Worm (Caenorhabditis elegans): ENCODE data around the gene F59B2.13.

F59B2.13 gene

DNA sequence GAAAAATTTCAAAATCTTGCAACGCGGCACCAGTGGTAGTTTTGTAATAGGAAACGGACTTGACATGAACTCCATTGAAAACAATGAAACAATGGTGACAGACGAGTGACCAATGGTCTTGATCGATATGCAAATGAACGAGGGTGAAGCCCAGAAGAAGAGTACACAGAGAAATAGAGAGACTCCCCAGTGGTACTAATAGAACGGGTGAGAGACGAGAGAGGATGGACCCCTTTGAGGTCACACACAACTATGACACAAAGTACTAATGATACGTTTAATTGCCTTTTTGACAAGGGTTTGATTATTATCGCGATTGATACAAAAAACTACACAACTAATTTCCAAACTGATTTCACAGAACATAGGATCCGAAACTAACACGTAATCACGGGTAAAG lies 16.8 kb downstream of the F59B2.13 start, which contains the start of gene F59B2.8:
TSS of gene F59B2.8 (minus strand) at position 151 of the 400 bp plus-strand sequence.
- TF ChIP-seq unc-98 (GFP tag; IDR thresholded peaks at IDR 0.05) (no peak), ceh-82 (tag; optimal IDR thresholded peaks at IDR 0.05) (no peak), nhr-19 (GFP tag; conservative IDR thresholded peaks at IDR 0.05) (no peak), unc-86 (tag; optimal IDR thresholded peaks at IDR 0.05) (no peak), ets-5 (GFP tag; IDR thresholded peaks at IDR 0.05) (no peak), sup-37 (GFP tag; optimal IDR thresholded peaks at IDR 0.05) (no peak), swsn-7 (tag; optimal IDR thresholded peaks at IDR 0.05) (no peak), ceh-8 (GFP tag; optimal IDR thresholded peaks at IDR 0.05) (no peak), nhr-77 (tag; optimal IDR thresholded peaks at IDR 0.05) (no peak), snpc-4 (tag; optimal IDR thresholded peaks at IDR 0.05) (no peak), fkh-4 (tag; optimal IDR thresholded peaks at IDR 0.05; ENCODE audit: borderline replicate concordance) (no peak), nhr-11 (tag; optimal IDR thresholded peaks at IDR 0.05) (no peak), F16B12.6 (tag; optimal IDR thresholded peaks at IDR 0.05) (no peak), aly-2 (tag; optimal IDR thresholded peaks at IDR 0.05) (no peak), fkh-10 (GFP tag; optimal IDR thresholded peaks at IDR 0.05) (no peak), skn-1 (tag; optimal IDR thresholded peaks at IDR 0.05) (no peak), mef-2 (tag; optimal IDR thresholded peaks at IDR 0.05) (no peak)

DNA sequence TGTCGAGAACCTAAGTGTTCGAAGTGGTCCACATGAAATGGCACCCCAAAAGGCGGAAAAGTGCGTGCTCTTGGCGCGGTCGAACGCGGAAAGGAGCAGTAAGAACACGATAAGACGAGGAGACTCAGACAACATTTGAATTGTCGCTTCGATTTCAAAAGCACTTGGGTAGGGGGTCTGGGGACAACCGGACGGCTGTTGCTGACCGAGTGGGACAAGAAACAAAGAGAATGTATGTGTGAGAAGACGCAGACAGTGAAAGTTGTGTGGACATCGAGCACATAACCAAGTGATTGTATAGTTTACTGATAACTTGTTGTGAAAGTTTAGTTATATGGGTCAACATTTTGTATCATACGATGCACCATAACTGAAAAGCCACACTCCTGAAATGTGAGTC lies 19.7 kb downstream of the F59B2.13 start:
- TF ChIP-seq unc-62 (GFP tag; optimal IDR thresholded peaks at IDR 0.05) (no peak), ztf-11 (tag; optimal IDR thresholded peaks at IDR 0.05) (no peak), lin-14 (GFP tag; optimal IDR thresholded peaks at IDR 0.05) (peak; percentile 70), nhr-20 (tag; optimal IDR thresholded peaks at IDR 0.05) (no peak), xbp-1 (tag; optimal IDR thresholded peaks at IDR 0.05) (no peak), swsn-7 (tag; optimal IDR thresholded peaks at IDR 0.05) (no peak), nhr-84 (tag; optimal IDR thresholded peaks at IDR 0.05) (no peak), fkh-8 (tag; optimal IDR thresholded peaks at IDR 0.05) (no peak), ceh-88 (GFP tag; IDR thresholded peaks at IDR 0.05) (no peak), dpl-1 (GFP tag; optimal IDR thresholded peaks at IDR 0.05) (no peak), efl-3 (GFP tag; optimal IDR thresholded peaks at IDR 0.05) (no peak), grh-1 (GFP tag; IDR thresholded peaks at IDR 0.05) (no peak), lsy-2 (tag; optimal IDR thresholded peaks at IDR 0.05) (peak in 1 of 2 experiments; percentile 21), nhr-237 (tag; optimal IDR thresholded peaks at IDR 0.05) (no peak), fkh-4 (tag; optimal IDR thresholded peaks at IDR 0.05; ENCODE audit: borderline replicate concordance) (no peak), isw-1 (GFP tag; IDR thresholded peaks at IDR 0.05) (no peak), nhr-12 (tag; optimal IDR thresholded peaks at IDR 0.05) (no peak), lin-15B (tag; optimal IDR thresholded peaks at IDR 0.05) (no peak), zip-4 (GFP tag; optimal IDR thresholded peaks at IDR 0.05) (no peak), fkh-10 (GFP tag; optimal IDR thresholded peaks at IDR 0.05) (no peak), ceh-90 (tag; optimal IDR thresholded peaks at IDR 0.05) (no peak), lin-39 (tag; optimal IDR thresholded peaks at IDR 0.05) (no peak), elt-2 (tag; optimal IDR thresholded peaks at IDR 0.05) (peak; percentile 59), nhr-85 (tag) (no peak), lin-35 (GFP tag; optimal IDR thresholded peaks at IDR 0.05) (no peak), C16A3.4 (tag; optimal IDR thresholded peaks at IDR 0.05) (peak; percentile 3), pax-3 (tag; optimal IDR thresholded peaks at IDR 0.05) (no peak), tbx-2 (tag; optimal IDR thresholded peaks at IDR 0.05) (no peak), hlh-17 (GFP tag; optimal IDR thresholded peaks at IDR 0.05; ENCODE audit: borderline replicate concordance) (no peak), unc-98 (GFP tag; IDR thresholded peaks at IDR 0.05) (no peak), hpl-2 (GFP tag; optimal IDR thresholded peaks at IDR 0.05) (no peak), rnt-1 (tag; optimal IDR thresholded peaks at IDR 0.05) (peak; percentile 30), ceh-8 (GFP tag; optimal IDR thresholded peaks at IDR 0.05) (no peak), F16B12.6 (tag; optimal IDR thresholded peaks at IDR 0.05) (no peak), pqm-1 (tag; optimal IDR thresholded peaks at IDR 0.05) (no peak), nhr-28 (tag; optimal IDR thresholded peaks at IDR 0.05) (no peak), C34B4.2 (tag; optimal IDR thresholded peaks at IDR 0.05) (no peak), elt-3 (tag; optimal IDR thresholded peaks at IDR 0.05) (no peak), blmp-1 (tag; optimal IDR thresholded peaks at IDR 0.05) (no peak), mdl-1 (tag; optimal IDR thresholded peaks at IDR 0.05) (no peak), unc-86 (tag; optimal IDR thresholded peaks at IDR 0.05) (no peak), ama-1 (optimal IDR thresholded peaks at IDR 0.05) (no peak)
